Fruit fly (Drosophila melanogaster) whole organism, embryonic: ENCODE results near the gene stg.
A peak's percentile ranks its signal among the peaks of the same experiment; 100 is the strongest.

ENCODE experiments used
- CG10147 ChIP-seq: fragments of 200-800 bp; sonication (Bioruptor generic); optimal IDR thresholded peaks from 2 replicates; lab custom pipeline; 2019; ENCODE audit warnings: missing biosample characterization, mild to moderate bottlenecking, missing genetic modification characterization, moderate library complexity
- CG10431 ChIP-seq: fragments of 200-800 bp; sonication (Bioruptor generic); optimal IDR thresholded peaks from 3 replicates; lab custom pipeline; 2018; ENCODE audit warnings: missing biosample characterization, mild to moderate bottlenecking, missing genetic modification characterization
- CG10654 ChIP-seq: fragments of 200-800 bp; sonication (Bioruptor generic); optimal IDR thresholded peaks from 2 replicates; lab custom pipeline; 2016; ENCODE audit warnings: missing biosample characterization, missing genetic modification characterization
- CG10959 ChIP-seq: fragments of 200-800 bp; sonication (Bioruptor generic); IDR thresholded peaks from 2 replicates; pipeline ENCODE4 v1.3.6; 2022; ENCODE audit warnings: missing biosample characterization, missing genetic modification characterization
- CG11247 ChIP-seq: fragments of 200-800 bp; sonication (Bioruptor generic); IDR thresholded peaks from 2 replicates; pipeline ENCODE4 v1.3.6; 2022; ENCODE audit warnings: missing biosample characterization, missing genetic modification characterization
- CG11398 ChIP-seq: fragments of 200-800 bp; sonication (Bioruptor generic); optimal IDR thresholded peaks from 2 replicates; lab custom pipeline; 2016; ENCODE audit warnings: missing biosample characterization, missing genetic modification characterization
- CG11456 ChIP-seq: fragments of 200-800 bp; sonication (Bioruptor generic); IDR thresholded peaks from 3 replicates; pipeline ENCODE4 v1.3.6; 2022; ENCODE audit warnings: missing biosample characterization, missing genetic modification characterization
- CG12104 ChIP-seq: fragments of 200-800 bp; sonication (Bioruptor generic); optimal IDR thresholded peaks from 3 replicates; lab custom pipeline; 2016; ENCODE audit warnings: missing biosample characterization, missing genetic modification characterization
- CG12299 ChIP-seq: fragments of 200-800 bp; sonication (Bioruptor generic); optimal IDR thresholded peaks from 2 replicates; lab custom pipeline; 2018; ENCODE audit warnings: missing biosample characterization, mild to moderate bottlenecking, missing genetic modification characterization
- CG13123 ChIP-seq: fragments of 200-800 bp; sonication (Bioruptor generic); optimal IDR thresholded peaks from 2 replicates; lab custom pipeline; 2016; ENCODE audit warnings: missing biosample characterization, missing genetic modification characterization
- CG1603 ChIP-seq: fragments of 200-800 bp; sonication (Bioruptor generic); optimal IDR thresholded peaks from 2 replicates; lab custom pipeline; 2019; ENCODE audit warnings: missing biosample characterization, mild to moderate bottlenecking, missing genetic modification characterization, moderate library complexity
- CG16813 ChIP-seq: fragments of 200-800 bp; sonication (Bioruptor generic); IDR thresholded peaks from 3 replicates; pipeline ENCODE4 v1.3.6; 2022; ENCODE audit warnings: missing biosample characterization, missing genetic modification characterization; ENCODE audit not compliant: partially characterized antibody
- CG17359 ChIP-seq: fragments of 200-800 bp; sonication (Bioruptor generic); optimal IDR thresholded peaks from 3 replicates; lab custom pipeline; 2018; ENCODE audit warnings: missing biosample characterization, mild to moderate bottlenecking, missing genetic modification characterization, moderate library complexity
- CG1792 ChIP-seq: fragments of 200-800 bp; sonication (Bioruptor generic); optimal IDR thresholded peaks from 2 replicates; lab custom pipeline; 2016; ENCODE audit warnings: missing biosample characterization, missing genetic modification characterization
- CG2712 ChIP-seq: fragments of 200-800 bp; optimal IDR thresholded peaks from 3 replicates; lab custom pipeline; 2019; ENCODE audit warnings: missing biosample characterization, mild to moderate bottlenecking, missing genetic modification characterization, moderate library complexity
- CG43689 ChIP-seq: fragments of 200-800 bp; sonication (Bioruptor generic); IDR thresholded peaks from 2 replicates; pipeline ENCODE4 v1.3.6; 2022; ENCODE audit warnings: missing biosample characterization, missing genetic modification characterization
- CG4854 ChIP-seq: fragments of 200-800 bp; sonication (Bioruptor generic); optimal IDR thresholded peaks from 2 replicates; lab custom pipeline; 2016; ENCODE audit warnings: missing biosample characterization, missing genetic modification characterization, inconsistent platforms
- CG7271 ChIP-seq: fragments of 200-800 bp; sonication (Bioruptor generic); optimal IDR thresholded peaks from 2 replicates; lab custom pipeline; 2018; ENCODE audit warnings: missing biosample characterization, mild to moderate bottlenecking, missing genetic modification characterization, moderate library complexity
- CG7357 ChIP-seq: fragments of 200-800 bp; sonication (Bioruptor generic); IDR thresholded peaks from 3 replicates; pipeline ENCODE4 v1.3.6; 2022; ENCODE audit warnings: missing biosample characterization, missing genetic modification characterization
- CG9817 ChIP-seq: fragments of 200-800 bp; sonication (Bioruptor generic); optimal IDR thresholded peaks from 2 replicates; lab custom pipeline; 2018; ENCODE audit warnings: missing biosample characterization, mild to moderate bottlenecking, missing genetic modification characterization, moderate library complexity
- D19A ChIP-seq: fragments of 200-800 bp; optimal IDR thresholded peaks from 3 replicates; lab custom pipeline; 2019; ENCODE audit warnings: missing biosample characterization, mild to moderate bottlenecking, missing genetic modification characterization, moderate library complexity
- Dip2 ChIP-seq: fragments of 200-800 bp; sonication (Bioruptor generic); IDR thresholded peaks from 2 replicates; pipeline ENCODE4 v1.3.6; 2022; ENCODE audit warnings: missing biosample characterization, missing genetic modification characterization
- Doc3 ChIP-seq: fragments of 200-800 bp; sonication (Bioruptor generic); IDR thresholded peaks from 3 replicates; pipeline ENCODE4 v1.3.6; 2022; ENCODE audit warnings: missing biosample characterization, missing genetic modification characterization; ENCODE audit not compliant: partially characterized antibody
- Eip74EF ChIP-seq, 2 experiments: fragments of 200-800 bp in 1 of 2; fragments of >200 bp in 1 of 2; sonication (Bioruptor generic) in 1 of 2; optimal IDR thresholded peaks; 2 replicates each; lab custom pipeline; 2017 to 2019; ENCODE audit warnings: missing biosample characterization in 2 of 2, missing genetic modification characterization in 2 of 2, mild to moderate bottlenecking in 1 of 2, moderate library complexity in 1 of 2
- HmgD ChIP-seq: fragments of 200-800 bp; sonication (Bioruptor generic); optimal IDR thresholded peaks from 3 replicates; lab custom pipeline; 2016; ENCODE audit warnings: missing biosample characterization, missing genetic modification characterization
- NK7.1 ChIP-seq: fragments of 200-800 bp; sonication (Bioruptor generic); optimal IDR thresholded peaks from 3 replicates; lab custom pipeline; 2016; ENCODE audit warnings: missing biosample characterization, missing genetic modification characterization
- Neu2 ChIP-seq: fragments of 200-800 bp; sonication (Bioruptor generic); optimal IDR thresholded peaks from 3 replicates; lab custom pipeline; 2016; ENCODE audit warnings: missing biosample characterization, missing genetic modification characterization, borderline replicate concordance
- Oli ChIP-seq: fragments of 200-800 bp; sonication (Bioruptor generic); optimal IDR thresholded peaks from 2 replicates; lab custom pipeline; 2018; ENCODE audit warnings: missing biosample characterization, mild to moderate bottlenecking, missing genetic modification characterization, moderate library complexity
- Ptx1 ChIP-seq: fragments of 200-800 bp; sonication (Bioruptor generic); IDR thresholded peaks from 2 replicates; pipeline ENCODE4 v1.3.6; 2022; ENCODE audit warnings: missing biosample characterization, missing genetic modification characterization
- abd-A ChIP-seq: fragments of 200-800 bp; sonication (Bioruptor generic); optimal IDR thresholded peaks from 3 replicates; lab custom pipeline; 2019; ENCODE audit warnings: missing biosample characterization, mild to moderate bottlenecking, missing genetic modification characterization, moderate library complexity
- al ChIP-seq: fragments of 200-800 bp; sonication (Bioruptor generic); IDR thresholded peaks from 2 replicates; pipeline ENCODE4 v1.3.6; 2022; ENCODE audit warnings: missing biosample characterization, missing genetic modification characterization
- bigmax ChIP-seq: fragments of 200-800 bp; sonication (Bioruptor generic); optimal IDR thresholded peaks from 2 replicates; lab custom pipeline; 2018; ENCODE audit warnings: missing biosample characterization, mild to moderate bottlenecking, missing genetic modification characterization
- br ChIP-seq: fragments of >200 bp; optimal IDR thresholded peaks from 2 replicates; lab custom pipeline; 2017
- croc ChIP-seq: fragments of 200-800 bp; sonication (Bioruptor generic); conservative IDR thresholded peaks from 3 replicates; pipeline ENCODE4 v1.3.6; 2022; ENCODE audit warnings: missing biosample characterization, missing genetic modification characterization
- dm ChIP-seq: fragments of 200-800 bp; sonication (Bioruptor generic); optimal IDR thresholded peaks from 3 replicates; lab custom pipeline; 2016; ENCODE audit warnings: missing biosample characterization, missing genetic modification characterization
- emc ChIP-seq: fragments of 200-800 bp; sonication (Bioruptor generic); optimal IDR thresholded peaks from 2 replicates; lab custom pipeline; 2016; ENCODE audit warnings: missing biosample characterization, missing genetic modification characterization
- en ChIP-seq: fragments of 200-800 bp; sonication (Bioruptor generic); optimal IDR thresholded peaks from 2 replicates; lab custom pipeline; 2016; ENCODE audit warnings: missing biosample characterization, missing genetic modification characterization
- eyg ChIP-seq: fragments of 200-800 bp; sonication (Bioruptor generic); optimal IDR thresholded peaks from 3 replicates; lab custom pipeline; 2016; ENCODE audit warnings: missing biosample characterization, missing genetic modification characterization
- fd64A ChIP-seq: fragments of 200-800 bp; sonication (Bioruptor generic); optimal IDR thresholded peaks from 3 replicates; lab custom pipeline; 2018; ENCODE audit warnings: missing biosample characterization, mild to moderate bottlenecking, missing genetic modification characterization
- ftz-f1 ChIP-seq: fragments of 200-800 bp; sonication (Bioruptor generic); optimal IDR thresholded peaks from 2 replicates; lab custom pipeline; 2016; ENCODE audit warnings: missing biosample characterization, missing genetic modification characterization
- gcm2 ChIP-seq: fragments of 200-800 bp; sonication (Bioruptor generic); optimal IDR thresholded peaks from 2 replicates; lab custom pipeline; 2016; ENCODE audit warnings: missing biosample characterization, missing genetic modification characterization
- grn ChIP-seq: fragments of 200-800 bp; sonication (Bioruptor generic); optimal IDR thresholded peaks from 3 replicates; lab custom pipeline; 2017; ENCODE audit warnings: missing biosample characterization, missing genetic modification characterization
- gro ChIP-seq: fragments of 200-800 bp; sonication (Bioruptor generic); optimal IDR thresholded peaks from 2 replicates; lab custom pipeline; 2016; ENCODE audit warnings: missing biosample characterization, missing genetic modification characterization
- jumu ChIP-seq: fragments of 200-800 bp; sonication (Bioruptor generic); optimal IDR thresholded peaks from 3 replicates; lab custom pipeline; 2016; ENCODE audit warnings: missing biosample characterization, missing genetic modification characterization
- lilli ChIP-seq: fragments of 200-800 bp; sonication (Bioruptor generic); optimal IDR thresholded peaks from 3 replicates; lab custom pipeline; 2016; ENCODE audit warnings: missing biosample characterization, missing genetic modification characterization
- mirr ChIP-seq: fragments of 200-800 bp; sonication (Bioruptor generic); optimal IDR thresholded peaks from 3 replicates; lab custom pipeline; 2018; ENCODE audit warnings: missing biosample characterization, mild to moderate bottlenecking, missing genetic modification characterization
- mld ChIP-seq: fragments of 200-800 bp; sonication (Bioruptor generic); IDR thresholded peaks from 3 replicates; pipeline ENCODE4 v1.3.6; 2022; ENCODE audit warnings: missing biosample characterization, missing genetic modification characterization; ENCODE audit not compliant: partially characterized antibody
- pfk ChIP-seq: fragments of 200-800 bp; sonication (Bioruptor generic); optimal IDR thresholded peaks from 2 replicates; lab custom pipeline; 2018; ENCODE audit warnings: missing biosample characterization, mild to moderate bottlenecking, missing genetic modification characterization, moderate library complexity
- rib ChIP-seq: fragments of 200-800 bp; sonication (Bioruptor generic); IDR thresholded peaks from 2 replicates; pipeline ENCODE4 v1.3.6; 2022; ENCODE audit warnings: missing biosample characterization, missing genetic modification characterization
- sqz ChIP-seq: fragments of 200-800 bp; sonication (Bioruptor generic); optimal IDR thresholded peaks from 3 replicates; lab custom pipeline; 2018; ENCODE audit warnings: missing biosample characterization, mild to moderate bottlenecking, missing genetic modification characterization
- stwl ChIP-seq: fragments of 200-800 bp; sonication (Bioruptor generic); optimal IDR thresholded peaks from 3 replicates; lab custom pipeline; 2018; ENCODE audit warnings: missing biosample characterization, mild to moderate bottlenecking, missing genetic modification characterization, moderate library complexity
- tna ChIP-seq: fragments of 200-800 bp; sonication (Bioruptor generic); IDR thresholded peaks from 2 replicates; pipeline ENCODE4 v1.3.6; 2022; ENCODE audit warnings: missing biosample characterization, missing genetic modification characterization; ENCODE audit not compliant: partially characterized antibody

The stg gene

dm6 chr3R:29277009-29277408, 21.4 kb upstream of the stg start (continued):
- TF ChIP-seq CG10959 (GFP tag; lab: Robert Waterston, UW) (0 out of 2 replicates have a peak, but pooled peaks have one; percentile 45), rib (GFP tag; lab: Robert Waterston, UW) (no peak), bigmax (GFP tag; lab: Kevin White, UChicago) (no peak), Oli (peak; percentile 27), NK7.1 (GFP tag; lab: Kevin White, UChicago) (no peak), pfk (no peak), br (lab: Kevin White, UChicago) (no peak), CG17359 (tag; lab: Kevin White, UChicago) (no peak), CG9817 (tag; lab: Kevin White, UChicago) (no peak), mld (no peak), CG12299 (tag; lab: Kevin White, UChicago) (no peak), CG13123 (no peak), D19A (no peak), CG1603 (tag; lab: Kevin White, UChicago) (peak; percentile 72), CG16813 (GFP tag; lab: Robert Waterston, UW) (no peak), grn (GFP tag; lab: Kevin White, UChicago) (no peak), Doc3 (GFP tag; lab: Robert Waterston, UW) (no peak), CG11398 (GFP tag; lab: Kevin White, UChicago) (peak; percentile 15), sqz (no peak), CG2712 (tag; lab: Kevin White, UChicago) (peak; percentile 50), Eip74EF (GFP tag; optimal IDR thresholded peaks at IDR 0.05; lab: Kevin White, UChicago) (no peak), CG11456 (GFP tag; lab: Robert Waterston, UW) (no peak), mirr (GFP tag; lab: Kevin White, UChicago) (no peak), CG10654 (GFP tag; lab: Kevin White, UChicago) (no peak), jumu (GFP tag; lab: Kevin White, UChicago) (no peak), ftz-f1 (GFP tag; lab: Kevin White, UChicago) (no peak), fd64A (GFP tag; lab: Kevin White, UChicago) (no peak), CG7271 (tag; lab: Kevin White, UChicago) (no peak), CG11247 (GFP tag; lab: Robert Waterston, UW) (no peak), CG43689 (GFP tag; lab: Robert Waterston, UW) (no peak), gro (no peak), lilli (no peak), CG1792 (GFP tag; lab: Kevin White, UChicago) (no peak), CG10431 (GFP tag; lab: Kevin White, UChicago) (no peak), Ptx1 (GFP tag; lab: Robert Waterston, UW) (0 out of 2 replicates have a peak, but pooled peaks have one; percentile 7), tna (GFP tag; lab: Robert Waterston, UW) (no peak), CG7357 (GFP tag; lab: Robert Waterston, UW) (no peak), gcm2 (GFP tag; lab: Kevin White, UChicago) (no peak), CG4854 (no peak), en (GFP tag; lab: Kevin White, UChicago) (no peak), abd-A (no peak), eyg (GFP tag; lab: Kevin White, UChicago) (no peak), al (GFP tag; lab: Robert Waterston, UW) (no peak), dm (GFP tag; lab: Kevin White, UChicago) (no peak), Neu2 (GFP tag; lab: Kevin White, UChicago) (no peak), HmgD (GFP tag; lab: Kevin White, UChicago) (no peak), CG10147 (GFP tag; lab: Kevin White, UChicago) (no peak), emc (GFP tag; lab: Kevin White, UChicago) (no peak), stwl (tag; lab: Kevin White, UChicago) (no peak), croc (GFP tag; lab: Robert Waterston, UW) (no peak), Dip2 (GFP tag; lab: Robert Waterston, UW) (no peak), CG12104 (no peak)
